Fruit fly (Drosophila melanogaster) whole organism, embryonic: ENCODE data around the gene CG33203.

ENCODE experiments used
- ATbp ChIP-seq: fragments of 200-800 bp; sonication (Bioruptor generic); optimal IDR thresholded peaks from 2 replicates; lab custom pipeline; 2017; ENCODE audit warnings: missing biosample characterization, mild to moderate bottlenecking, missing genetic modification characterization, missing genetic modification reagents
- B-H1 ChIP-seq: fragments of 200-800 bp; sonication (Bioruptor generic); IDR thresholded peaks from 3 replicates; pipeline ENCODE4 v1.3.6; 2022; ENCODE audit warnings: missing biosample characterization, missing genetic modification characterization
- BtbVII ChIP-seq: fragments of 200-800 bp; sonication (Bioruptor generic); optimal IDR thresholded peaks from 3 replicates; lab custom pipeline; 2017; ENCODE audit warnings: missing biosample characterization, mild to moderate bottlenecking, missing genetic modification characterization
- CG11085 ChIP-seq: fragments of 200-800 bp; sonication (Bioruptor generic); IDR thresholded peaks from 2 replicates; pipeline ENCODE4 v1.3.6; 2022; ENCODE audit warnings: missing biosample characterization, missing genetic modification characterization
- CG11696 ChIP-seq: fragments of 200-800 bp; sonication (Bioruptor generic); IDR thresholded peaks from 2 replicates; pipeline ENCODE4 v1.3.6; 2022; ENCODE audit warnings: missing biosample characterization, missing genetic modification characterization
- CG12942 ChIP-seq: fragments of 200-800 bp; sonication (Bioruptor generic); optimal IDR thresholded peaks from 3 replicates; lab custom pipeline; 2016; ENCODE audit warnings: missing biosample characterization, missing genetic modification characterization
- CG13624 ChIP-seq: fragments of 200-800 bp; sonication (Bioruptor generic); optimal IDR thresholded peaks from 2 replicates; lab custom pipeline; 2016; ENCODE audit warnings: missing biosample characterization, missing genetic modification characterization
- CG15601 ChIP-seq: fragments of 200-800 bp; sonication (Bioruptor generic); optimal IDR thresholded peaks from 3 replicates; lab custom pipeline; 2019; ENCODE audit warnings: missing biosample characterization, mild to moderate bottlenecking, missing genetic modification characterization, moderate library complexity
- CG16815 ChIP-seq: fragments of 200-800 bp; sonication (Bioruptor generic); optimal IDR thresholded peaks from 3 replicates; lab custom pipeline; 2017; ENCODE audit warnings: missing biosample characterization, mild to moderate bottlenecking, missing genetic modification characterization
- CG18011 ChIP-seq: fragments of 200-800 bp; sonication (Bioruptor generic); optimal IDR thresholded peaks from 2 replicates; lab custom pipeline; 2017; ENCODE audit warnings: missing biosample characterization, missing genetic modification characterization, mild to moderate bottlenecking, moderate library complexity, missing genotype
- CG2129 ChIP-seq: fragments of 200-800 bp; sonication (Bioruptor generic); IDR thresholded peaks from 2 replicates; pipeline ENCODE4 v1.3.6; 2022; ENCODE audit warnings: missing biosample characterization, missing genetic modification characterization; ENCODE audit not compliant: partially characterized antibody
- CG2712 ChIP-seq: fragments of 200-800 bp; optimal IDR thresholded peaks from 3 replicates; lab custom pipeline; 2019; ENCODE audit warnings: missing biosample characterization, mild to moderate bottlenecking, missing genetic modification characterization, moderate library complexity
- CG34376 ChIP-seq: fragments of 200-800 bp; sonication (Bioruptor generic); optimal IDR thresholded peaks from 2 replicates; lab custom pipeline; 2018; ENCODE audit warnings: missing biosample characterization, mild to moderate bottlenecking, missing genetic modification characterization
- CG34422 ChIP-seq: fragments of 200-800 bp; sonication (Bioruptor generic); IDR thresholded peaks from 3 replicates; pipeline ENCODE4 v1.3.6; 2022; ENCODE audit warnings: missing biosample characterization, missing genetic modification characterization
- CG3726 ChIP-seq: fragments of 200-800 bp; sonication (Bioruptor generic); IDR thresholded peaks from 3 replicates; pipeline ENCODE4, ENCODE4 v1.3.6; 2022; ENCODE audit warnings: missing biosample characterization, missing genetic modification characterization
- CG43689 ChIP-seq: fragments of 200-800 bp; sonication (Bioruptor generic); IDR thresholded peaks from 2 replicates; pipeline ENCODE4 v1.3.6; 2022; ENCODE audit warnings: missing biosample characterization, missing genetic modification characterization
- CG5180 ChIP-seq: fragments of 200-800 bp; sonication (Bioruptor generic); optimal IDR thresholded peaks from 3 replicates; lab custom pipeline; 2017; ENCODE audit warnings: missing biosample characterization, missing genetic modification characterization, mild to moderate bottlenecking, moderate library complexity, missing genetic modification reagents
- CG6175 ChIP-seq: fragments of 200-800 bp; sonication (Bioruptor generic); IDR thresholded peaks from 3 replicates; pipeline ENCODE4 v1.3.6; 2022; ENCODE audit warnings: missing biosample characterization, missing genetic modification characterization
- CG6254 ChIP-seq: fragments of 200-800 bp; sonication (Bioruptor generic); optimal IDR thresholded peaks from 3 replicates; lab custom pipeline; 2017; ENCODE audit warnings: mild to moderate bottlenecking, missing biosample characterization, missing genetic modification reagents, missing genetic modification characterization
- CG8089 ChIP-seq: fragments of 200-800 bp; sonication (Bioruptor generic); optimal IDR thresholded peaks from 3 replicates; lab custom pipeline; 2016; ENCODE audit warnings: missing biosample characterization, missing genetic modification characterization
- CG8281 ChIP-seq: fragments of 200-800 bp; sonication (Bioruptor generic); optimal IDR thresholded peaks from 2 replicates; lab custom pipeline; 2018; ENCODE audit warnings: missing biosample characterization, mild to moderate bottlenecking, missing genetic modification characterization, moderate library complexity
- CG8944 ChIP-seq: fragments of 200-800 bp; sonication (Bioruptor generic); optimal IDR thresholded peaks from 3 replicates; lab custom pipeline; 2016; ENCODE audit warnings: missing biosample characterization, missing genetic modification characterization
- CG9932 ChIP-seq: fragments of 200-800 bp; sonication (Bioruptor generic); IDR thresholded peaks from 2 replicates; pipeline ENCODE4 v1.3.6; 2022; ENCODE audit warnings: missing biosample characterization, missing genetic modification characterization
- CkIIα-i1 ChIP-seq: fragments of 200-800 bp; sonication (Bioruptor generic); IDR thresholded peaks from 2 replicates; pipeline ENCODE4 v1.3.6; 2022; ENCODE audit warnings: missing biosample characterization, missing genetic modification characterization
- D ChIP-seq, 2 experiments: fragments of 200-800 bp in 1 of 2; fragments of >200 bp in 1 of 2; sonication (Bioruptor generic) in 1 of 2; optimal IDR thresholded peaks; 2 replicates in 1 of 2; 3 replicates in 1 of 2; lab custom pipeline; 2017; ENCODE audit warnings: mild to moderate bottlenecking in 1 of 2, missing biosample characterization in 1 of 2, missing genetic modification characterization in 1 of 2, missing genetic modification reagents in 1 of 2
- Dbx ChIP-seq: fragments of 200-800 bp; sonication (Bioruptor generic); IDR thresholded peaks from 3 replicates; pipeline ENCODE4 v1.3.6; 2022; ENCODE audit warnings: missing biosample characterization, missing genetic modification characterization
- Deaf1 ChIP-seq: fragments of 200-800 bp; optimal IDR thresholded peaks from 3 replicates; lab custom pipeline; 2019; ENCODE audit warnings: missing biosample characterization, mild to moderate bottlenecking, missing genetic modification characterization, moderate library complexity
- ERR ChIP-seq: fragments of 200-800 bp; sonication (Bioruptor generic); optimal IDR thresholded peaks from 2 replicates; lab custom pipeline; 2016; ENCODE audit warnings: missing biosample characterization, missing genetic modification characterization
- Ets65A ChIP-seq: fragments of 200-800 bp; sonication (Bioruptor generic); peaks from one replicate; lab custom pipeline; 2016; ENCODE audit warnings: missing biosample characterization, missing genetic modification characterization
- Fer2 ChIP-seq: fragments of 200-800 bp; sonication (Bioruptor generic); optimal IDR thresholded peaks from 2 replicates; lab custom pipeline; 2018; ENCODE audit warnings: missing biosample characterization, mild to moderate bottlenecking, missing genetic modification characterization, moderate library complexity
- Gsc ChIP-seq: fragments of 200-800 bp; sonication (Bioruptor generic); IDR thresholded peaks from 2 replicates; pipeline ENCODE4 v1.3.6; 2022; ENCODE audit warnings: missing biosample characterization, missing genetic modification characterization
- Hmr ChIP-seq: fragments of 200-800 bp; sonication (Bioruptor generic); optimal IDR thresholded peaks from 3 replicates; lab custom pipeline; 2017; ENCODE audit warnings: mild to moderate bottlenecking, missing biosample characterization, missing genetic modification reagents, missing genetic modification characterization
- Hmx ChIP-seq: fragments of 200-800 bp; sonication (Bioruptor generic); optimal IDR thresholded peaks from 2 replicates; lab custom pipeline; 2016; ENCODE audit warnings: missing biosample characterization, missing genetic modification characterization
- Hr3 ChIP-seq: fragments of 200-800 bp; sonication (Bioruptor generic); optimal IDR thresholded peaks from 3 replicates; lab custom pipeline; 2016; ENCODE audit warnings: missing biosample characterization, missing genetic modification characterization
- MBD-R2 ChIP-seq: fragments of 200-800 bp; sonication (Bioruptor generic); IDR thresholded peaks from 2 replicates; pipeline ENCODE4 v1.3.6; 2022; ENCODE audit warnings: missing biosample characterization, missing genetic modification characterization
- Nf-YB ChIP-seq: fragments of 200-800 bp; sonication (Bioruptor generic); optimal IDR thresholded peaks from 3 replicates; lab custom pipeline; 2019; ENCODE audit warnings: missing biosample characterization, mild to moderate bottlenecking, missing genetic modification characterization, moderate library complexity
- Pdp1 ChIP-seq, 2 experiments: fragments of 200-800 bp; sonication (Bioruptor generic); optimal IDR thresholded peaks; 3 replicates each; lab custom pipeline; 2016; ENCODE audit warnings: missing biosample characterization in 2 of 2, missing genetic modification characterization in 2 of 2, mild to moderate bottlenecking in 1 of 2, moderate library complexity in 1 of 2
- Xbp1 ChIP-seq: fragments of 200-800 bp; sonication (Bioruptor generic); optimal IDR thresholded peaks from 3 replicates; lab custom pipeline; 2016; ENCODE audit warnings: missing biosample characterization, mild to moderate bottlenecking, missing genetic modification characterization
- ab ChIP-seq: fragments of 200-800 bp; sonication (Bioruptor generic); optimal IDR thresholded peaks from 2 replicates; lab custom pipeline; 2016; ENCODE audit warnings: missing biosample characterization, missing genetic modification characterization
- chm ChIP-seq: fragments of 200-800 bp; sonication (Bioruptor generic); IDR thresholded peaks from 2 replicates; pipeline ENCODE4 v1.3.6; 2022; ENCODE audit warnings: missing biosample characterization, missing genetic modification characterization
- cwo ChIP-seq: fragments of 200-800 bp; sonication (Bioruptor generic); optimal IDR thresholded peaks from 3 replicates; lab custom pipeline; 2017; ENCODE audit warnings: missing biosample characterization, missing genetic modification characterization, mild to moderate bottlenecking, moderate library complexity, missing genetic modification reagents
- ems ChIP-seq: fragments of 200-800 bp; sonication (Bioruptor generic); optimal IDR thresholded peaks from 3 replicates; lab custom pipeline; 2016; ENCODE audit warnings: missing biosample characterization, missing genetic modification characterization
- gt ChIP-seq: fragments of 200-800 bp; sonication (Bioruptor generic); IDR thresholded peaks from 2 replicates; pipeline ENCODE4 v1.3.6; 2022; ENCODE audit warnings: missing biosample characterization, missing genetic modification characterization
- lab ChIP-seq: fragments of 200-800 bp; sonication (Bioruptor generic); optimal IDR thresholded peaks from 3 replicates; lab custom pipeline; 2017; ENCODE audit warnings: missing biosample characterization, missing genetic modification characterization, mild to moderate bottlenecking, moderate library complexity, missing genetic modification reagents
- lbe ChIP-seq: fragments of 200-800 bp; sonication (Bioruptor generic); optimal IDR thresholded peaks from 2 replicates; lab custom pipeline; 2016; ENCODE audit warnings: missing biosample characterization, mild to moderate bottlenecking, missing genetic modification characterization
- nerfin-2 ChIP-seq: fragments of 200-800 bp; sonication (Bioruptor generic); IDR thresholded peaks from 2 replicates; pipeline ENCODE4 v1.3.6; 2022; ENCODE audit warnings: missing biosample characterization, missing genetic modification characterization; ENCODE audit not compliant: partially characterized antibody
- schlank ChIP-seq: fragments of 200-800 bp; sonication (Bioruptor generic); optimal IDR thresholded peaks from 2 replicates; lab custom pipeline; 2018; ENCODE audit warnings: missing biosample characterization, mild to moderate bottlenecking, missing genetic modification characterization
- scrt ChIP-seq: fragments of 200-800 bp; sonication (Bioruptor generic); optimal IDR thresholded peaks from 2 replicates; lab custom pipeline; 2018; ENCODE audit warnings: missing biosample characterization, mild to moderate bottlenecking, missing genetic modification characterization, moderate library complexity
- slou ChIP-seq: fragments of 200-800 bp; sonication (Bioruptor generic); optimal IDR thresholded peaks from 3 replicates; lab custom pipeline; 2016; ENCODE audit warnings: missing biosample characterization, missing genetic modification characterization
- z ChIP-seq: fragments of 200-800 bp; sonication (Bioruptor generic); IDR thresholded peaks from 3 replicates; pipeline ENCODE4 v1.3.6; 2022; ENCODE audit warnings: missing biosample characterization, missing genetic modification characterization

The CG33203 gene

DNA sequence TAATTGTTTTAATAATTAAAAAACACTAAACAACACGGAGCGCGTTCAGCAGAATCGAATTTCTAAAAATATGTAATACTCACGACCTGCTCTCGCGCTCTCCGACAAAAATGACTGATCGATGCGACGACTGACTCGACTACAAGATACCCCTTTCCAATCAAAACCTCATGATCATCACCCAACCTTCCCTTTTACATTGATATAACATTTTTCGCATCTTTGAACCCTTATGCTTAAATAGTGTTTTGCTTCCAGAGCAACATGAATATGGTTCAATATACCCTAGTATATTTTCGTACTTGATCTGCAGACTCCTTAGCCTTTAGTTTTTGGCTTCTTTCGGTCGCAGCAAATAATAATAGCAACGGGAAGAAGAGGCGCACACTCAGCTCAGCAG is 24.2 kb upstream of the CG33203 start (continued):
- TF ChIP-seq slou (GFP tag; lab: Kevin White, UChicago) (peak; percentile 24), Deaf1 (tag; lab: Kevin White, UChicago) (peak; percentile 20), Dbx (GFP tag; lab: Robert Waterston, UW) (peak; percentile 76), CG13624 (GFP tag; lab: Kevin White, UChicago) (peak; percentile 78), BtbVII (GFP tag; lab: Kevin White, UChicago) (no peak), CG11085 (GFP tag; lab: Robert Waterston, UW) (peak; percentile 24; the same call in 1 of the 2 replicates), schlank (tag; lab: Kevin White, UChicago) (peak; percentile 7), ems (GFP tag; lab: Kevin White, UChicago) (peak; percentile 67), CG16815 (GFP tag; lab: Kevin White, UChicago) (peak; percentile 48), CkIIα-i1 (GFP tag; lab: Robert Waterston, UW) (no peak), nerfin-2 (GFP tag; lab: Robert Waterston, UW) (no peak), CG34376 (GFP tag; lab: Kevin White, UChicago) (no peak), CG6254 (GFP tag; lab: Kevin White, UChicago) (peak; percentile 11), Gsc (GFP tag; lab: Robert Waterston, UW) (peak; percentile 57), B-H1 (GFP tag; lab: Robert Waterston, UW) (peak; percentile 68), ATbp (GFP tag; lab: Kevin White, UChicago) (peak; percentile 68), CG8281 (no peak), CG8089 (GFP tag; lab: Kevin White, UChicago) (peak; percentile 65), ERR (GFP tag; lab: Kevin White, UChicago) (peak; percentile 66), Ets65A (peak; percentile 96), CG43689 (GFP tag; lab: Robert Waterston, UW) (peak; percentile 47; the same call in 1 of the 2 replicates), gt (no peak), Pdp1 (GFP tag; optimal IDR thresholded peaks at IDR 0.05; lab: Kevin White, UChicago) (peak; percentile 58 to 60), lbe (GFP tag; lab: Kevin White, UChicago) (no peak), MBD-R2 (GFP tag; lab: Robert Waterston, UW) (peak; percentile 25; the same call in 1 of the 2 replicates), CG15601 (tag; lab: Kevin White, UChicago) (no peak), CG8944 (GFP tag; lab: Kevin White, UChicago) (peak; percentile 74), lab (peak; percentile 72), CG6175 (GFP tag; lab: Robert Waterston, UW) (no peak), CG5180 (GFP tag; lab: Kevin White, UChicago) (no peak), CG34422 (GFP tag; lab: Robert Waterston, UW) (peak; percentile 78; the same call in 2 of the 3 replicates), CG12942 (GFP tag; lab: Kevin White, UChicago) (peak; percentile 67), Hmx (GFP tag; lab: Kevin White, UChicago) (no peak), z (GFP tag; lab: Robert Waterston, UW) (no peak), scrt (GFP tag; lab: Kevin White, UChicago) (no peak), Fer2 (tag; lab: Kevin White, UChicago) (no peak), Hmr (peak; percentile 51), Xbp1 (GFP tag; lab: Kevin White, UChicago) (peak; percentile 82), chm (peak; percentile 89), Nf-YB (GFP tag; lab: Kevin White, UChicago) (no peak), ab (peak; percentile 39), D (optimal IDR thresholded peaks at IDR 0.05; lab: Kevin White, UChicago) (no peak), D (GFP tag; optimal IDR thresholded peaks at IDR 0.05; lab: Kevin White, UChicago) (no peak), CG9932 (GFP tag; lab: Robert Waterston, UW) (peak; percentile 78), CG11696 (GFP tag; lab: Robert Waterston, UW) (peak; percentile 67; the same call in 1 of the 2 replicates), CG3726 (GFP tag; lab: Robert Waterston, UW) (peak; percentile 59; the same call in 1 of the 3 replicates), CG18011 (GFP tag; lab: Kevin White, UChicago) (no peak), CG2129 (GFP tag; lab: Robert Waterston, UW) (no peak), cwo (GFP tag; lab: Kevin White, UChicago) (peak; percentile 46), CG2712 (tag; lab: Kevin White, UChicago) (peak; percentile 79), Hr3 (GFP tag; lab: Kevin White, UChicago) (peak; percentile 68)
